Fruit fly (Drosophila melanogaster): Measurements from ENCODE around the gene CG46460.

DNA sequence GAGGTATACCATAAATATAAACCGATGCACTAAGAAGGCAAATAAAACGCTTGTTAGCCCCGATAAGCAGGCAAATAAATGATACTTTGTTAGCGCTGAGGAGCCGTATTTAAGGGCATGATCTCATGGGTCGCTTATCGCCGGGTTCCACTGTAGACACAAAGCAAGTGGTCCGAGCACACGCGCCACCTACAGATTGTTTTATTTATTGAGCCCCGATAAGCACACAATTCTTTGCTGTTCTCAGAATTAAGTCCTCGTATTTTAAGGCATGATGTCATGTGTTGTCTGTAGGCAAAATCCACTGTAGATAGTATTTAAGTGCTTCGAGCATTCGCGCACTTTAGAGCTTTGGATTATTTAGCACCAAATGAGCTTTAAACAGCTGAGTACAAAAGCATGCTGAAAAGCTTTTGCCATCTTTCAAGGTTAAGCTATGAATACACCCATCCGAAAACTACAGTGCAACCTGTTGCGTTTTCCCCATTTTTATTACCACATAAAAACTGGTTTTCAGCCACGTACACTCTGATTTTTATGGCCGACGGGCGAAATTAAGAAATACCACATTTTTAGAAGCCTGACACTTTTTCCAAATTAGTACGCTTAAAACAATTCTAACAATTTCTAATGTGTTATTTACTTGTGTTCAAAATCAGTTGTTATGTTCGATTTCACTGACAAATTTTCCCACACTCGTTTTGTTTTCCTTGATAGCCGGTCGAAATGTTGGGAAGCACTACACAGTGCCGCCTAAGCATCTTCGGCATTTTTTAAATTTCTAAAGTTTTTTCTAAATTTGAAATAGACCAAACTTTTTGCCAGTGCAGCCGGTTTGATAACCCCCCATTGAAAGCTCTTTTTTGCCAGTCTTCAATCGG lies 12.6 kb upstream of the CG46460 start, which contains the start of gene Sqor:
- peak; percentile 98 for TF ChIP-seq Hr4 (GFP tag; optimal IDR thresholded peaks at IDR 0.05)
- TF ChIP-seq Sox102F (GFP tag; optimal IDR thresholded peaks at IDR 0.05) = peak; percentile 97
- peak; percentile 91 for TF ChIP-seq CG6854 (GFP tag; optimal IDR thresholded peaks at IDR 0.05)
- peak; percentile 89 for TF ChIP-seq CG6792 (GFP tag; optimal IDR thresholded peaks at IDR 0.05)
- TF ChIP-seq Ets21C (GFP tag; optimal IDR thresholded peaks at IDR 0.05) = peak; percentile 89
- peak; percentile 92 for TF ChIP-seq Sox15 (GFP tag; optimal IDR thresholded peaks at IDR 0.05)
- TF ChIP-seq Hr39 (GFP tag; optimal IDR thresholded peaks at IDR 0.05) = peak; percentile 95
- peak; percentile 95 for TF ChIP-seq CG6163 (GFP tag; IDR thresholded peaks at IDR 0.05)
- peak; percentile 89 for TF ChIP-seq Smox (GFP tag; optimal IDR thresholded peaks at IDR 0.05)
- TF ChIP-seq CG9139 (GFP tag; optimal IDR thresholded peaks at IDR 0.05) = peak; percentile 89
